Fruit fly (Drosophila melanogaster): Measurements from ENCODE around the gene CG18814.

CG18814 gene

dm6 chr3L:16329495-16329894, 40.1 kb upstream of the CG18814 start, which contains the start of gene CG33061:
CG33061 (plus strand) TSS chr3L:16329795.
- TF ChIP-seq CG7045 (GFP tag; optimal IDR thresholded peaks at IDR 0.05) (no peak), cnc (optimal IDR thresholded peaks at IDR 0.05) (no peak), Crg-1 (GFP tag; optimal IDR thresholded peaks at IDR 0.05) (no peak), CG12768 (GFP tag; optimal IDR thresholded peaks at IDR 0.05) (no peak), CG11617 (GFP tag; optimal IDR thresholded peaks at IDR 0.05) (no peak), Clk (GFP tag; optimal IDR thresholded peaks at IDR 0.05) (no peak), cic (GFP tag; optimal IDR thresholded peaks at IDR 0.05) (no peak), CG7101 (tag; optimal IDR thresholded peaks at IDR 0.05) (no peak), pad (GFP tag; optimal IDR thresholded peaks at IDR 0.05) (no peak)

dm6 chr3L:16330740-16331139, 38.9 kb upstream of the CG18814 start, which contains the start of gene CG33060:
CG33060 (plus strand) TSS chr3L:16331040.
- TF ChIP-seq CG33017 (tag; optimal IDR thresholded peaks at IDR 0.05), result no peak
- no peak for TF ChIP-seq Crg-1 (GFP tag; optimal IDR thresholded peaks at IDR 0.05)

DNA sequence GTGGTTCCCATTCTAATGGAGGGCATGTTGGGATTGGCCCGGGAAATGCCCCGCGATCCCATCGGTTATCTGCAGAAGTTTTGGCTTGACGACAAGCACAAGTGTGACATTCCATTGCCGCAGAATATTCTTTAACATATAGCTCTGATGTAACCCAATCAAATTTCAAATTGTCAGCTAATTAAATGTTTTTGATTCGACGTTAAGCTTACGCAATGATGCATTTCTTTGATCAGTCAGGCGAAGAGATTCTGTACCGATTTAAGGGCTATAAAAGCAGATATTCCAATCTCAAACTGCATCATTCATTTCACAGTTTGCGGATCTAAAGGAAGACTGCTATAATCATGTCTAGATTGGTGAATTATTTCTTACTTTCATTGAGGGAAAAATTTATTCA, 38.0 kb upstream of the CG18814 start, which contains the start of gene retinin:
Gene retinin, plus strand, starts transcription at position 301 of the 400 bp plus-strand sequence.
- TF ChIP-seq pad (GFP tag; optimal IDR thresholded peaks at IDR 0.05) (no peak), Mnt (GFP tag; optimal IDR thresholded peaks at IDR 0.05) (no peak), CG33017 (tag; optimal IDR thresholded peaks at IDR 0.05) (no peak), CG12768 (GFP tag; optimal IDR thresholded peaks at IDR 0.05) (no peak), Crg-1 (GFP tag; optimal IDR thresholded peaks at IDR 0.05) (no peak), CG7101 (tag; optimal IDR thresholded peaks at IDR 0.05) (no peak), ovo (GFP tag; optimal IDR thresholded peaks at IDR 0.05) (no peak), CG7045 (GFP tag; optimal IDR thresholded peaks at IDR 0.05) (no peak), Clk (GFP tag; optimal IDR thresholded peaks at IDR 0.05) (no peak), kay (GFP tag; ENCODE audit: borderline replicate concordance) (no peak), Hr96 (GFP tag; optimal IDR thresholded peaks at IDR 0.05) (no peak), CG14711 (tag; optimal IDR thresholded peaks at IDR 0.05) (no peak), cnc (optimal IDR thresholded peaks at IDR 0.05) (no peak), bab1 (GFP tag; optimal IDR thresholded peaks at IDR 0.05) (no peak), CG5204 (GFP tag; optimal IDR thresholded peaks at IDR 0.05) (no peak), CG1620 (GFP tag; optimal IDR thresholded peaks at IDR 0.05) (no peak), CG11617 (GFP tag; optimal IDR thresholded peaks at IDR 0.05) (no peak), toe (GFP tag; optimal IDR thresholded peaks at IDR 0.05) (no peak)

dm6 chr3L:16333013-16333412, 36.6 kb upstream of the CG18814 start, which contains the start of gene CG13056:
CG13056 (plus strand) TSS chr3L:16333313.
- TF ChIP-seq Crg-1 (GFP tag; optimal IDR thresholded peaks at IDR 0.05) (no peak), cic (GFP tag; optimal IDR thresholded peaks at IDR 0.05) (no peak), Clk (GFP tag; optimal IDR thresholded peaks at IDR 0.05) (no peak), CG7045 (GFP tag; optimal IDR thresholded peaks at IDR 0.05) (no peak)

DNA sequence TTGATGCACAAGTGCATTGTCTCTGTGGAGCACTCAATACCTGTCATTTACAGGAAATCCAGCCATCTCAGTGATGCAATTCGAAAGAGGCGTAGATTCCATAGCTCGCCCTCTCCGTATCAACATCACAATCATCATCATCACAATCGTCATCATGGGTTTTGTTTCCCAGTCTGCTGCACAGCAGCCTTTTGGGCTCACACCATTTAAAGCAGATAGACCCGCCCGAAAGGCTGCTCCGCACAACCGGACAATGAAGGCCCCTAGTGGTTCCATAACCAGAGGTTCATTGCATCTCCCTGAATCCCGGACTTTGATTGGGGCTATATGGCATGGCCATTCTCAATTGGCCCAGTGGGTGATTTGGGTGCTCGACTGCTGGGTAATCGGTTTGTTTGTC, 34.8 kb upstream of the CG18814 start:
- TF ChIP-seq cnc (optimal IDR thresholded peaks at IDR 0.05) (no peak), cic (GFP tag; optimal IDR thresholded peaks at IDR 0.05) (no peak), CG7045 (GFP tag; optimal IDR thresholded peaks at IDR 0.05) (no peak), tj (GFP tag; optimal IDR thresholded peaks at IDR 0.05) (no peak), CG12768 (GFP tag; optimal IDR thresholded peaks at IDR 0.05) (no peak), Crg-1 (GFP tag; optimal IDR thresholded peaks at IDR 0.05) (no peak), CG14711 (tag; optimal IDR thresholded peaks at IDR 0.05) (no peak), Clk (GFP tag; optimal IDR thresholded peaks at IDR 0.05) (no peak), Hr96 (GFP tag; optimal IDR thresholded peaks at IDR 0.05) (no peak)

DNA sequence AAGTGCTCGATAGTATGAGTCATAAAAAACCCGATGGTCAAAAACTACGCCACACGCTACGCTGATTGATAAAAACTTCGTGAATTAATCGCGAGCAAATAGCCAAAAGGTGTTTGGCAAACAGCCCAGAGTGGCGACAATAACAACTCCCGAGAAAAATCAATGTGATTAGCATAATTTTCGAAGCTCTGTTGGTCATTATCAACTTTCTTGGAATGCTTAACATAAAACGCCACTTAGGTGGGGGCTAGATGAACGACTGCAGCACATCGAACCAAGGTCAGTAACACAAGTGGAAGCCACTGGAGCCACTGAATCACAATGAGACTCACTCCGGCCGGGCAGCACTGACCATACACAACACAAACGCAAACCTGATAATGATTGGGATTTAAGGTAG, 31.9 kb upstream of the CG18814 start:
- TF ChIP-seq CG5204 (GFP tag; optimal IDR thresholded peaks at IDR 0.05), result no peak
- TF ChIP-seq CG1620 (GFP tag; optimal IDR thresholded peaks at IDR 0.05), result no peak
- no peak for TF ChIP-seq pad (GFP tag; optimal IDR thresholded peaks at IDR 0.05)
- no peak for TF ChIP-seq cnc (optimal IDR thresholded peaks at IDR 0.05)
- no peak for TF ChIP-seq ovo (GFP tag; optimal IDR thresholded peaks at IDR 0.05)
- TF ChIP-seq Hr96 (GFP tag; optimal IDR thresholded peaks at IDR 0.05), result no peak
- no peak for TF ChIP-seq Crg-1 (GFP tag; optimal IDR thresholded peaks at IDR 0.05)
- TF ChIP-seq CG14711 (tag; optimal IDR thresholded peaks at IDR 0.05), result no peak
- no peak for TF ChIP-seq bab1 (GFP tag; optimal IDR thresholded peaks at IDR 0.05)
- TF ChIP-seq cic (GFP tag; optimal IDR thresholded peaks at IDR 0.05), result no peak
- TF ChIP-seq Clk (GFP tag; optimal IDR thresholded peaks at IDR 0.05), result no peak
- TF ChIP-seq tj (GFP tag; optimal IDR thresholded peaks at IDR 0.05), result no peak
- TF ChIP-seq CG33017 (tag; optimal IDR thresholded peaks at IDR 0.05), result no peak
- no peak for TF ChIP-seq CG12768 (GFP tag; optimal IDR thresholded peaks at IDR 0.05)
- no peak for TF ChIP-seq CG7045 (GFP tag; optimal IDR thresholded peaks at IDR 0.05)

DNA sequence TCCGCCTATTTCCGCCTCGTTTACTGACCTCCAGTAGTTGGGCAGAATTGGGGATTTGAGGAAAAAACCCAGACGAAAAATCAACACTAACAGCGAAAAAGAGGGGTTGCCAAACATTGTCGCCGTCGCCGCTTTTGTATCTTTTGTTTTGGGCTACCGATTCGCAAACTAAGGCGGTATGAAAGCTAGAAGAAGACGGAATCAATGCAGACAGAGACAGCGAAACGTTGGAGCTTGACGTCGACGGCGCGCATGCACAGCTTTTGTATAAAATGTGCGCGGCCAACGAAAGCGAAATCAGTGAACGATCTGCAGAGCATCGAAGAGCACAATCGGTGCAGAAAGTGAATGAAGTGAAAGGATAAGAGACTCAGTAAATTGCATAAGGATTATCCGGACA, 30.9 kb upstream of the CG18814 start, which contains the start of gene CG4998:
Gene CG4998, plus strand, starts transcription at position 301 of the 400 bp plus-strand sequence.
- TF ChIP-seq CG12768 (GFP tag; optimal IDR thresholded peaks at IDR 0.05), result no peak
- TF ChIP-seq CG11617 (GFP tag; optimal IDR thresholded peaks at IDR 0.05), result no peak
- TF ChIP-seq CG7045 (GFP tag; optimal IDR thresholded peaks at IDR 0.05), result no peak
- no peak for TF ChIP-seq bab1 (GFP tag; optimal IDR thresholded peaks at IDR 0.05)
- no peak for TF ChIP-seq Mnt (GFP tag; optimal IDR thresholded peaks at IDR 0.05)
